Worm (Caenorhabditis elegans): ENCODE data around the gene srg-24.

The srg-24 gene

DNA sequence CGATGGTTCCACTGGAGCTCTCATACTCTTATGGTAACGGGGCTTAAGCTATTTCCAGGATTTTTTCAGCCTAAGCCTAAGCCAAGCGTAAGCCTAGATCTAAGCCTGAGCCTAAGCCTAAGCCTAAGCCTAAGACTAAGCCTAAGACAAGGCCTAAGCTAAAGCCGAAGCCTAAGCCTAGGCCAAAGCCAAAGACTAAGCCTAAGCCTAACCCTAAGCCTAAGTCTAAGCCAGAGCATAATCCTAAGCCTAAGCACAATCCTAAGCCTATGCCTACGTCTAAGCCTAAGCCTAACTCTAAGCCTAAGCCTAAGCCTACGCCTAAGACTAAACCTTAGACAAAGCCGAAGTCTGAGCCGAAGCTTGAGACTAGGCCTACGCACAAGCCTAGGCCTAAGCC lies 51.5 kb downstream of the srg-24 start:
- no peak for TF ChIP-seq unc-62 (GFP tag; optimal IDR thresholded peaks at IDR 0.05)
